Worm (Caenorhabditis elegans): ENCODE results near the gene cutc-1.
A peak's percentile ranks its signal among the peaks of the same experiment; 100 is the strongest.

cutc-1 gene

ce11 chrIII:8417192-8417967 lies 14.0 kb upstream of the cutc-1 start (continued):
- TF ChIP-seq nhr-111 (GFP tag; optimal IDR thresholded peaks at IDR 0.05) (no peak), ztf-7 (tag; optimal IDR thresholded peaks at IDR 0.05) (peak; percentile 34), fkh-10 (GFP tag; optimal IDR thresholded peaks at IDR 0.05) (peak; percentile 54), nhr-237 (tag; optimal IDR thresholded peaks at IDR 0.05) (no peak), T20F7.1 (GFP tag; optimal IDR thresholded peaks at IDR 0.05) (peak; percentile 88), lin-38 (GFP tag; IDR thresholded peaks at IDR 0.05) (peak; percentile 69), pqm-1 (tag; optimal IDR thresholded peaks at IDR 0.05) (peak; percentile 53), mep-1 (tag; optimal IDR thresholded peaks at IDR 0.05) (peak; percentile 96), nhr-25 (tag; optimal IDR thresholded peaks at IDR 0.05; ENCODE audit: borderline replicate concordance, insufficient read depth) (peak; percentile 77), lsy-2 (tag; optimal IDR thresholded peaks at IDR 0.05) (peak; percentile 97 to 98), spr-1 (tag; optimal IDR thresholded peaks at IDR 0.05) (peak; percentile 83), madf-9 (GFP tag; conservative IDR thresholded peaks at IDR 0.05) (peak; percentile 71), zfp-2 (tag; optimal IDR thresholded peaks at IDR 0.05) (peak; percentile 50), nhr-48 (tag; optimal IDR thresholded peaks at IDR 0.05) (peak; percentile 87)

ce11 chrIII:8416871-8417191 lies 13.4 kb upstream of the cutc-1 start:
- TF ChIP-seq ces-1 (GFP tag; optimal IDR thresholded peaks at IDR 0.05): peak; percentile 47
- TF ChIP-seq F26F4.8 (GFP tag; conservative IDR thresholded peaks at IDR 0.05): no peak
- TF ChIP-seq lin-15B (tag; optimal IDR thresholded peaks at IDR 0.05): no peak
- TF ChIP-seq sdz-12 (GFP tag; optimal IDR thresholded peaks at IDR 0.05): no peak
- TF ChIP-seq mes-2 (tag; optimal IDR thresholded peaks at IDR 0.05; ENCODE audit: poor library complexity, severe bottlenecking): no peak
- TF ChIP-seq duxl-1 (tag; optimal IDR thresholded peaks at IDR 0.05; ENCODE audit: poor library complexity): no peak
- TF ChIP-seq ztf-11 (tag; optimal IDR thresholded peaks at IDR 0.05): no peak

- no peak for TF ChIP-seq nhr-42 (GFP tag; IDR thresholded peaks at IDR 0.05)
- peak; percentile 57 for TF ChIP-seq nhr-6 (tag; optimal IDR thresholded peaks at IDR 0.05)
These were observed 10.1 kb upstream of the cutc-1 start for ce11 chrIII:8413501-8413900.

ce11 chrIII:8411976-8412375 lies 8.6 kb upstream of the cutc-1 start:
- peak; percentile 94 for TF ChIP-seq dve-1 (tag; optimal IDR thresholded peaks at IDR 0.05; ENCODE audit: insufficient read depth)
- peak; percentile 61 for TF ChIP-seq pqm-1 (tag; optimal IDR thresholded peaks at IDR 0.05)
- TF ChIP-seq aly-2 (tag; optimal IDR thresholded peaks at IDR 0.05): no peak
- no peak for TF ChIP-seq set-16 (GFP tag; IDR thresholded peaks at IDR 0.05)
- no peak for TF ChIP-seq lin-15B (tag; optimal IDR thresholded peaks at IDR 0.05)
- TF ChIP-seq nhr-41 (GFP tag; IDR thresholded peaks at IDR 0.05): no peak
- no peak for TF ChIP-seq arid-1 (GFP tag; conservative IDR thresholded peaks at IDR 0.05)
- no peak for TF ChIP-seq zag-1 (tag; optimal IDR thresholded peaks at IDR 0.05)
- TF ChIP-seq lir-3 (tag; optimal IDR thresholded peaks at IDR 0.05): no peak
- TF ChIP-seq hif-1 (tag; optimal IDR thresholded peaks at IDR 0.05): peak in 1 of 2 experiments; percentile 67
- TF ChIP-seq ama-1 (optimal IDR thresholded peaks at IDR 0.05): peak; percentile 28
- TF ChIP-seq F10B5.3 (tag; optimal IDR thresholded peaks at IDR 0.05): no peak
- no peak for TF ChIP-seq ceh-62 (tag; optimal IDR thresholded peaks at IDR 0.05)
- TF ChIP-seq hlh-30 (tag; optimal IDR thresholded peaks at IDR 0.05; ENCODE audit: insufficient read depth): peak; percentile 80
- no peak for TF ChIP-seq lin-39 (tag; optimal IDR thresholded peaks at IDR 0.05)
- TF ChIP-seq fos-1 (tag; optimal IDR thresholded peaks at IDR 0.05): no peak
- no peak for TF ChIP-seq dmd-8 (GFP tag; IDR thresholded peaks at IDR 0.05)
- peak; percentile 2 for TF ChIP-seq fkh-10 (GFP tag; optimal IDR thresholded peaks at IDR 0.05)
- TF ChIP-seq D1046.2 (GFP tag; IDR thresholded peaks at IDR 0.05): peak; percentile 26; the same call in 1 of the 2 replicates
- TF ChIP-seq lin-13 (GFP tag; optimal IDR thresholded peaks at IDR 0.05): peak; percentile 35
- peak; percentile 52; the same call in 1 of the 2 replicates for TF ChIP-seq dmd-6 (GFP tag; IDR thresholded peaks at IDR 0.05)
- TF ChIP-seq F49E8.2 (tag; optimal IDR thresholded peaks at IDR 0.05; ENCODE audit: borderline replicate concordance): no peak
- TF ChIP-seq dpl-1 (GFP tag; optimal IDR thresholded peaks at IDR 0.05): peak; percentile 62
- TF ChIP-seq ces-1 (GFP tag; optimal IDR thresholded peaks at IDR 0.05): no peak
- TF ChIP-seq T20F7.1 (GFP tag; optimal IDR thresholded peaks at IDR 0.05): peak; percentile 81
- TF ChIP-seq hmg-1.1 (GFP tag; IDR thresholded peaks at IDR 0.05): peak; percentile 81
- TF ChIP-seq F44E2.7 (GFP tag; IDR thresholded peaks at IDR 0.05): no peak

All from whole organism, L4 larva.